Fruit fly (Drosophila melanogaster) whole organism, embryonic: ENCODE measurements around the gene Cdc7.

Experiments used
- Bdp1 ChIP-seq: fragments of 200-800 bp; sonication (Bioruptor generic); optimal IDR thresholded peaks from 3 replicates; lab custom pipeline; 2016; ENCODE audit warnings: missing biosample characterization, missing genetic modification characterization
- C15 ChIP-seq: fragments of 200-800 bp; sonication (Bioruptor generic); IDR thresholded peaks from 3 replicates; pipeline ENCODE4 v1.3.6; 2022; ENCODE audit warnings: missing biosample characterization, missing genetic modification characterization
- CG10543 ChIP-seq: fragments of 200-800 bp; sonication (Bioruptor generic); optimal IDR thresholded peaks from 3 replicates; lab custom pipeline; 2017; ENCODE audit warnings: missing biosample characterization, mild to moderate bottlenecking, missing genetic modification characterization, moderate library complexity
- CG11504 ChIP-seq: fragments of 200-800 bp; sonication (Bioruptor generic); optimal IDR thresholded peaks from 3 replicates; lab custom pipeline; 2019; ENCODE audit warnings: missing biosample characterization, mild to moderate bottlenecking, missing genetic modification characterization, moderate library complexity
- CG12391 ChIP-seq: fragments of 200-800 bp; sonication (Bioruptor generic); optimal IDR thresholded peaks from 3 replicates; lab custom pipeline; 2018; ENCODE audit warnings: missing biosample characterization, mild to moderate bottlenecking, missing genetic modification characterization, moderate library complexity
- CG12659 ChIP-seq: fragments of 200-800 bp; sonication (Bioruptor generic); optimal IDR thresholded peaks from 3 replicates; lab custom pipeline; 2017; ENCODE audit warnings: mild to moderate bottlenecking, missing biosample characterization, missing genetic modification reagents, missing genetic modification characterization
- CG12942 ChIP-seq: fragments of 200-800 bp; sonication (Bioruptor generic); optimal IDR thresholded peaks from 3 replicates; lab custom pipeline; 2016; ENCODE audit warnings: missing biosample characterization, missing genetic modification characterization
- CG13287 ChIP-seq: fragments of 200-800 bp; sonication (Bioruptor generic); IDR thresholded peaks from 2 replicates; pipeline ENCODE4 v1.3.6; 2022; ENCODE audit warnings: missing biosample characterization, missing genetic modification characterization; ENCODE audit not compliant: partially characterized antibody
- CG1602 ChIP-seq: fragments of 200-800 bp; sonication (Bioruptor generic); optimal IDR thresholded peaks from 3 replicates; lab custom pipeline; 2016; ENCODE audit warnings: missing biosample characterization, missing genetic modification characterization
- CG16813 ChIP-seq: fragments of 200-800 bp; sonication (Bioruptor generic); IDR thresholded peaks from 3 replicates; pipeline ENCODE4 v1.3.6; 2022; ENCODE audit warnings: missing biosample characterization, missing genetic modification characterization; ENCODE audit not compliant: partially characterized antibody
- CG17361 ChIP-seq: fragments of 200-800 bp; sonication (Bioruptor generic); IDR thresholded peaks from 3 replicates; pipeline ENCODE4 v1.3.6; 2022; ENCODE audit warnings: missing biosample characterization, missing genetic modification characterization
- CG2116 ChIP-seq: fragments of 200-800 bp; sonication (Bioruptor generic); optimal IDR thresholded peaks from 3 replicates; lab custom pipeline; 2018; ENCODE audit warnings: missing biosample characterization, mild to moderate bottlenecking, missing genetic modification characterization
- CG2678 ChIP-seq: fragments of 200-800 bp; sonication (Bioruptor generic); optimal IDR thresholded peaks from 3 replicates; lab custom pipeline; 2019; ENCODE audit warnings: missing biosample characterization, mild to moderate bottlenecking, missing genetic modification characterization, moderate library complexity
- CG4328 ChIP-seq: fragments of 200-800 bp; sonication (Bioruptor generic); optimal IDR thresholded peaks from 3 replicates; lab custom pipeline; 2017; ENCODE audit warnings: missing biosample characterization, missing genetic modification reagents, missing genetic modification characterization
- CG6791 ChIP-seq: fragments of 200-800 bp; sonication (Bioruptor generic); IDR thresholded peaks from 3 replicates; pipeline ENCODE4 v1.3.6; 2022; ENCODE audit warnings: missing biosample characterization, missing genetic modification characterization; ENCODE audit not compliant: partially characterized antibody
- CG7556 ChIP-seq: fragments of 200-800 bp; sonication (Bioruptor generic); optimal IDR thresholded peaks from 2 replicates; lab custom pipeline; 2017; ENCODE audit warnings: missing biosample characterization, mild to moderate bottlenecking, missing genetic modification characterization
- CG9932 ChIP-seq: fragments of 200-800 bp; sonication (Bioruptor generic); IDR thresholded peaks from 2 replicates; pipeline ENCODE4 v1.3.6; 2022; ENCODE audit warnings: missing biosample characterization, missing genetic modification characterization
- Camta ChIP-seq: fragments of 200-800 bp; sonication (Bioruptor generic); optimal IDR thresholded peaks from 2 replicates; lab custom pipeline; 2016; ENCODE audit warnings: missing biosample characterization, missing genetic modification characterization
- D19B ChIP-seq: fragments of 200-800 bp; sonication (Bioruptor generic); optimal IDR thresholded peaks from 2 replicates; lab custom pipeline; 2017; ENCODE audit warnings: missing biosample characterization, mild to moderate bottlenecking, missing genetic modification characterization
- Dll ChIP-seq: fragments of 200-800 bp; sonication (Bioruptor generic); IDR thresholded peaks from 4 replicates; pipeline ENCODE4 v1.3.6; 2022; ENCODE audit warnings: missing biosample characterization, missing genetic modification characterization; ENCODE audit not compliant: partially characterized antibody
- Hr51 ChIP-seq, 2 experiments: fragments of 200-800 bp; sonication (Bioruptor generic); optimal IDR thresholded peaks; 2 replicates in 1 of 2; 3 replicates in 1 of 2; lab custom pipeline; 2016 to 2018; ENCODE audit warnings: missing biosample characterization in 2 of 2, missing genetic modification characterization in 2 of 2, mild to moderate bottlenecking in 1 of 2, moderate library complexity in 1 of 2
- Lhr ChIP-seq: fragments of 200-800 bp; sonication (Bioruptor generic); optimal IDR thresholded peaks from 3 replicates; lab custom pipeline; 2017; ENCODE audit warnings: mild to moderate bottlenecking, missing biosample characterization, missing genetic modification reagents, missing genetic modification characterization
- MESR4 ChIP-seq: fragments of 200-800 bp; sonication (Bioruptor generic); optimal IDR thresholded peaks from 2 replicates; lab custom pipeline; 2018; ENCODE audit warnings: missing biosample characterization, mild to moderate bottlenecking, missing genetic modification characterization, moderate library complexity
- Med ChIP-seq: fragments of 200-800 bp; sonication (Bioruptor generic); peaks from one replicate; lab custom pipeline; 2016; ENCODE audit warnings: missing biosample characterization, missing genetic modification characterization, mild to moderate bottlenecking, inconsistent platforms, moderate library complexity
- Side ChIP-seq: fragments of 200-800 bp; sonication (Bioruptor generic); optimal IDR thresholded peaks from 2 replicates; lab custom pipeline; 2016; ENCODE audit warnings: missing biosample characterization, missing genetic modification characterization
- Sin3A ChIP-seq: fragments of >200 bp; optimal IDR thresholded peaks from 2 replicates; lab custom pipeline; 2018
- Spps ChIP-seq: fragments of 200-800 bp; sonication (Bioruptor generic); optimal IDR thresholded peaks from 2 replicates; lab custom pipeline; 2018; ENCODE audit warnings: missing biosample characterization, mild to moderate bottlenecking, missing genetic modification characterization
- TFAM ChIP-seq: fragments of 200-800 bp; sonication (Bioruptor generic); optimal IDR thresholded peaks from 2 replicates; lab custom pipeline; 2017; ENCODE audit warnings: missing biosample characterization, missing genetic modification characterization, inconsistent platforms
- Usf ChIP-seq: fragments of 200-800 bp; sonication (Bioruptor generic); optimal IDR thresholded peaks from 2 replicates; lab custom pipeline; 2017; ENCODE audit warnings: missing genotype, missing biosample characterization, missing genetic modification characterization
- Xrp1 ChIP-seq: fragments of 200-800 bp; sonication (Bioruptor generic); IDR thresholded peaks from 2 replicates; pipeline ENCODE4 v1.3.6; 2022; ENCODE audit warnings: missing biosample characterization, missing genetic modification characterization
- amos ChIP-seq: fragments of 200-800 bp; sonication (Bioruptor generic); IDR thresholded peaks from 2 replicates; pipeline ENCODE4 v1.3.6; 2022; ENCODE audit warnings: missing biosample characterization, missing genetic modification characterization; ENCODE audit not compliant: partially characterized antibody
- bab2 ChIP-seq: fragments of 200-800 bp; sonication (Bioruptor generic); optimal IDR thresholded peaks from 2 replicates; lab custom pipeline; 2016; ENCODE audit warnings: missing biosample characterization, missing genetic modification characterization
- dan ChIP-seq: fragments of 200-800 bp; sonication (Bioruptor generic); IDR thresholded peaks from 2 replicates; pipeline ENCODE4 v1.3.6; 2022; ENCODE audit warnings: missing biosample characterization, missing genetic modification characterization
- dmrt11E ChIP-seq: fragments of 200-800 bp; sonication (Bioruptor generic); optimal IDR thresholded peaks from 3 replicates; lab custom pipeline; 2018; ENCODE audit warnings: missing biosample characterization, mild to moderate bottlenecking, missing genetic modification characterization, moderate library complexity
- en ChIP-seq: fragments of 200-800 bp; sonication (Bioruptor generic); optimal IDR thresholded peaks from 2 replicates; lab custom pipeline; 2016; ENCODE audit warnings: missing biosample characterization, missing genetic modification characterization
- fd96Cb ChIP-seq: fragments of 200-800 bp; sonication (Bioruptor generic); optimal IDR thresholded peaks from 2 replicates; lab custom pipeline; 2018; ENCODE audit warnings: missing biosample characterization, mild to moderate bottlenecking, missing genetic modification characterization, moderate library complexity
- gro ChIP-seq: fragments of 200-800 bp; sonication (Bioruptor generic); optimal IDR thresholded peaks from 2 replicates; lab custom pipeline; 2016; ENCODE audit warnings: missing biosample characterization, missing genetic modification characterization
- her ChIP-seq: fragments of 200-800 bp; sonication (Bioruptor generic); optimal IDR thresholded peaks from 2 replicates; lab custom pipeline; 2016; ENCODE audit warnings: missing biosample characterization, missing genetic modification characterization
- hkb ChIP-seq, 2 experiments: fragments of 200-800 bp in 1 of 2; fragments of >200 bp in 1 of 2; sonication (Bioruptor generic) in 1 of 2; IDR thresholded peaks in 1 of 2; optimal IDR thresholded peaks in 1 of 2; 2 replicates each; pipeline versions ENCODE4 v1.3.6 to Lab custom; 2017 to 2022; ENCODE audit warnings: missing biosample characterization in 1 of 2, missing genetic modification characterization in 1 of 2
- jumu ChIP-seq: fragments of 200-800 bp; sonication (Bioruptor generic); optimal IDR thresholded peaks from 3 replicates; lab custom pipeline; 2016; ENCODE audit warnings: missing biosample characterization, missing genetic modification characterization
- lilli ChIP-seq: fragments of 200-800 bp; sonication (Bioruptor generic); optimal IDR thresholded peaks from 3 replicates; lab custom pipeline; 2016; ENCODE audit warnings: missing biosample characterization, missing genetic modification characterization
- mld ChIP-seq: fragments of 200-800 bp; sonication (Bioruptor generic); IDR thresholded peaks from 3 replicates; pipeline ENCODE4 v1.3.6; 2022; ENCODE audit warnings: missing biosample characterization, missing genetic modification characterization; ENCODE audit not compliant: partially characterized antibody
- nmo ChIP-seq: fragments of 200-800 bp; sonication (Bioruptor generic); optimal IDR thresholded peaks from 2 replicates; lab custom pipeline; 2018; ENCODE audit warnings: missing biosample characterization, mild to moderate bottlenecking, missing genetic modification characterization, moderate library complexity
- nom ChIP-seq: fragments of 200-800 bp; sonication (Bioruptor generic); optimal IDR thresholded peaks from 2 replicates; lab custom pipeline; 2017; ENCODE audit warnings: missing biosample characterization, missing genetic modification characterization, mild to moderate bottlenecking, moderate library complexity, missing genetic modification reagents
- pho ChIP-seq: fragments of 200-800 bp; sonication (Bioruptor generic); optimal IDR thresholded peaks from 2 replicates; lab custom pipeline; 2016; ENCODE audit warnings: missing biosample characterization, missing genetic modification characterization
- row ChIP-seq: fragments of 200-800 bp; sonication (Bioruptor generic); IDR thresholded peaks from 3 replicates; pipeline ENCODE4 v1.3.6; 2022; ENCODE audit warnings: missing biosample characterization, missing genetic modification characterization
- salm ChIP-seq: fragments of 200-800 bp; sonication (Bioruptor generic); optimal IDR thresholded peaks from 2 replicates; lab custom pipeline; 2018; ENCODE audit warnings: missing biosample characterization, mild to moderate bottlenecking, missing genetic modification characterization
- sens ChIP-seq: fragments of 200-800 bp; sonication (Bioruptor generic); peaks from one replicate; lab custom pipeline; 2016; ENCODE audit warnings: missing biosample characterization, missing genetic modification characterization
- stc ChIP-seq: fragments of 200-800 bp; sonication (Bioruptor generic); IDR thresholded peaks from 2 replicates; pipeline ENCODE4 v1.3.6; 2022; ENCODE audit warnings: missing biosample characterization, missing genetic modification characterization
- vvl ChIP-seq: fragments of 200-800 bp; sonication (Bioruptor generic); IDR thresholded peaks from 2 replicates; pipeline ENCODE4 v1.3.6; 2022; ENCODE audit warnings: missing biosample characterization, missing genetic modification characterization

Cdc7 gene

dm6 chrX:6694979-6695388 is 40.6 kb downstream of the Cdc7 start, which contains the start of gene CG14442 (continued):
- peak; percentile 12 for TF ChIP-seq CG7556
- TF ChIP-seq nmo (GFP tag; lab: Kevin White, UChicago) = peak; percentile 62
- TF ChIP-seq jumu = no peak
- TF ChIP-seq Spps (tag; lab: Kevin White, UChicago) = no peak
- no peak for TF ChIP-seq Sin3A (lab: Kevin White, UChicago)
- TF ChIP-seq TFAM (GFP tag; lab: Kevin White, UChicago) = no peak
- no peak for TF ChIP-seq CG2678 (tag; lab: Kevin White, UChicago)
- TF ChIP-seq dan = no peak
- TF ChIP-seq CG12942 = peak; percentile 9
- peak; percentile 92 for TF ChIP-seq CG6791 (GFP tag; lab: Robert Waterston, UW)
- peak; percentile 18; the same call in 1 of the 2 replicates for TF ChIP-seq Xrp1 (GFP tag; lab: Robert Waterston, UW)
- peak; percentile 93 for TF ChIP-seq CG16813 (GFP tag; lab: Robert Waterston, UW)
- no peak for TF ChIP-seq D19B (GFP tag; lab: Kevin White, UChicago)
- peak; percentile 35 for TF ChIP-seq gro (GFP tag; lab: Kevin White, UChicago)
- TF ChIP-seq stc (GFP tag; lab: Robert Waterston, UW) = no peak
- peak; percentile 7 for TF ChIP-seq dmrt11E
- TF ChIP-seq vvl = 0 out of 2 replicates have a peak, but pooled peaks have one; percentile 20
- peak; percentile 84 for TF ChIP-seq sens (GFP tag; lab: Kevin White, UChicago)
- peak; percentile 95 for TF ChIP-seq Dll (GFP tag; lab: Robert Waterston, UW)
- no peak for TF ChIP-seq en (GFP tag; lab: Kevin White, UChicago)
- peak; percentile 71 for TF ChIP-seq lilli (GFP tag; lab: Kevin White, UChicago)
- peak; percentile 97 for TF ChIP-seq CG2116 (GFP tag; lab: Kevin White, UChicago)
- no peak for TF ChIP-seq CG4328
- peak; percentile 82 for TF ChIP-seq Med
- no peak for TF ChIP-seq Usf (GFP tag; lab: Kevin White, UChicago)
- TF ChIP-seq CG11504 (tag; lab: Kevin White, UChicago) = peak; percentile 37
- peak; percentile 64 for TF ChIP-seq CG12659 (GFP tag; lab: Kevin White, UChicago)
- no peak for TF ChIP-seq fd96Cb (tag; lab: Kevin White, UChicago)
- TF ChIP-seq CG10543 = peak; percentile 1
- TF ChIP-seq Bdp1 (GFP tag; lab: Kevin White, UChicago) = no peak
- TF ChIP-seq C15 (GFP tag; lab: Robert Waterston, UW) = no peak
- peak; percentile 82; the same call in 2 of the 3 replicates for TF ChIP-seq mld (GFP tag; lab: Robert Waterston, UW)
- peak; percentile 94 for TF ChIP-seq amos (GFP tag; lab: Robert Waterston, UW)
- peak; percentile 72 for TF ChIP-seq CG9932 (GFP tag; lab: Robert Waterston, UW)
- peak; percentile 46 for TF ChIP-seq CG12391
- TF ChIP-seq her (GFP tag; lab: Kevin White, UChicago) = no peak
- peak; percentile 9 for TF ChIP-seq bab2 (GFP tag; lab: Kevin White, UChicago)
- peak; percentile 22 for TF ChIP-seq CG1602 (GFP tag; lab: Kevin White, UChicago)
- peak; percentile 45; the same call in 1 of the 3 replicates for TF ChIP-seq CG17361 (GFP tag; lab: Robert Waterston, UW)
- peak; percentile 21 for TF ChIP-seq salm
- peak; percentile 21 to 29 for TF ChIP-seq Hr51 (GFP tag; optimal IDR thresholded peaks at IDR 0.05; lab: Kevin White, UChicago)
- peak; percentile 24 for TF ChIP-seq pho (GFP tag; lab: Kevin White, UChicago)
- no peak for TF ChIP-seq MESR4
- peak; percentile 22 for TF ChIP-seq Side (GFP tag; lab: Kevin White, UChicago)
- peak; percentile 52 for TF ChIP-seq Lhr (GFP tag; lab: Kevin White, UChicago)
- peak; percentile 91 for TF ChIP-seq CG13287 (GFP tag; lab: Robert Waterston, UW)
- TF ChIP-seq nom (GFP tag; lab: Kevin White, UChicago) = no peak
- TF ChIP-seq row (GFP tag; lab: Robert Waterston, UW) = peak; percentile 78
- no peak for TF ChIP-seq hkb (optimal IDR thresholded peaks at IDR 0.05; lab: Kevin White, UChicago)
- TF ChIP-seq hkb (GFP tag; IDR thresholded peaks at IDR 0.05; lab: Robert Waterston, UW) = no peak
- TF ChIP-seq Camta (GFP tag; lab: Kevin White, UChicago) = no peak
